Fruit fly (Drosophila melanogaster) S2 (cell line): ENCODE results near the gene COX7AL2.

Experiments
- CG8478 ChIP-seq: fragments of >200 bp; optimal IDR thresholded peaks from 2 replicates; lab custom pipeline; 2018
- CTCF ChIP-seq, 2 experiments: fragments of >200 bp; optimal IDR thresholded peaks; 2 replicates each; lab custom pipeline; 2018

COX7AL2 gene

dm6 chr2L:2217067-2217684 is 19.5 kb upstream of the COX7AL2 start, which contains the start of the genes CG15386, CG42371 and mio:
Gene CG15386 (minus strand): TSS chr2L:2217246.
Gene CG42371 (minus strand): TSS chr2L:2217246.
Gene mio (plus strand): TSS chr2L:2217290.
- TF ChIP-seq CG8478 (lab: Kevin White, UChicago) (no peak), CTCF (optimal IDR thresholded peaks at IDR 0.05; lab: Kevin White, UChicago) (no peak)

- TF ChIP-seq CTCF (optimal IDR thresholded peaks at IDR 0.05; lab: Kevin White, UChicago) = no peak
- no peak for TF ChIP-seq CG8478 (lab: Kevin White, UChicago)
Measured at dm6 chr2L:2216065-2216464, 18.4 kb upstream of the COX7AL2 start, which contains the start of gene daed. Gene daed (minus strand): TSS chr2L:2216311.

dm6 chr2L:2214004-2214403 is 16.3 kb upstream of the COX7AL2 start, which contains the start of the genes Uch and CG34174:
Gene Uch (minus strand): TSS chr2L:2214211.
Gene CG34174 (plus strand): TSS chr2L:2214266.
- TF ChIP-seq CG8478 (lab: Kevin White, UChicago) (no peak), CTCF (optimal IDR thresholded peaks at IDR 0.05; lab: Kevin White, UChicago) (no peak)

- no peak for TF ChIP-seq CG8478 (lab: Kevin White, UChicago)
- no peak for TF ChIP-seq CTCF (optimal IDR thresholded peaks at IDR 0.05; lab: Kevin White, UChicago)
Measured at dm6 chr2L:2212478-2212877, 14.8 kb upstream of the COX7AL2 start, which contains the start of gene CG15385. Gene CG15385 (minus strand): TSS chr2L:2212571.

dm6 chr2L:2209002-2209401 is 11.3 kb upstream of the COX7AL2 start, which contains the start of gene CG33124:
Gene CG33124 (minus strand): TSS chr2L:2209102.
- TF ChIP-seq CG8478 (lab: Kevin White, UChicago) = no peak
- TF ChIP-seq CTCF (optimal IDR thresholded peaks at IDR 0.05; lab: Kevin White, UChicago) = no peak

- TF ChIP-seq CTCF (optimal IDR thresholded peaks at IDR 0.05; lab: Kevin White, UChicago) = no peak
- no peak for TF ChIP-seq CG8478 (lab: Kevin White, UChicago)
Measured at dm6 chr2L:2206066-2206465, 8.4 kb upstream of the COX7AL2 start, which contains the start of gene CG31668. Gene CG31668 (minus strand): TSS chr2L:2206166.

dm6 chr2L:2202853-2203717 is 5.4 kb upstream of the COX7AL2 start:
- no peak for TF ChIP-seq CTCF (optimal IDR thresholded peaks at IDR 0.05; lab: Kevin White, UChicago)
- TF ChIP-seq CG8478 (lab: Kevin White, UChicago) = no peak

dm6 chr2L:2202018-2202852 is 4.5 kb upstream of the COX7AL2 start:
- TF ChIP-seq CTCF (optimal IDR thresholded peaks at IDR 0.05; lab: Kevin White, UChicago) = no peak
- no peak for TF ChIP-seq CG8478 (lab: Kevin White, UChicago)

dm6 chr2L:2201107-2201561 is 3.4 kb upstream of the COX7AL2 start:
- TF ChIP-seq CG8478 (lab: Kevin White, UChicago) = no peak
- no peak for TF ChIP-seq CTCF (optimal IDR thresholded peaks at IDR 0.05; lab: Kevin White, UChicago)

- no peak for TF ChIP-seq CTCF (optimal IDR thresholded peaks at IDR 0.05; lab: Kevin White, UChicago)
- TF ChIP-seq CG8478 (lab: Kevin White, UChicago) = no peak
Measured at dm6 chr2L:2200136-2201036, 2.7 kb upstream of the COX7AL2 start.

dm6 chr2L:2199433-2199796 is 1.7 kb upstream of the COX7AL2 start:
- no peak for TF ChIP-seq CG8478 (lab: Kevin White, UChicago)
- no peak for TF ChIP-seq CTCF (optimal IDR thresholded peaks at IDR 0.05; lab: Kevin White, UChicago)

dm6 chr2L:2198613-2199432 is 1.1 kb upstream of the COX7AL2 start:
- TF ChIP-seq CG8478 (lab: Kevin White, UChicago) (peak; percentile 31), CTCF (optimal IDR thresholded peaks at IDR 0.05; lab: Kevin White, UChicago) (no peak)
